Fruit fly (Drosophila melanogaster) whole organism, prepupa: ENCODE data around the gene snRNP-U1-C.
A peak's percentile ranks its signal among the peaks of the same experiment; 100 is the strongest.

Experiments used
- Blimp-1 ChIP-seq: fragments of 200-800 bp; sonication (Bioruptor generic); optimal IDR thresholded peaks from 3 replicates; lab custom pipeline; 2017; ENCODE audit warnings: missing biosample characterization, missing genetic modification characterization, mild to moderate bottlenecking, moderate library complexity, missing genetic modification reagents
- CG10631 ChIP-seq: fragments of 200-800 bp; sonication (Bioruptor generic); optimal IDR thresholded peaks from 2 replicates; lab custom pipeline; 2016; ENCODE audit warnings: missing biosample characterization, missing genetic modification characterization
- CG10669 ChIP-seq: fragments of 200-800 bp; sonication (Bioruptor generic); optimal IDR thresholded peaks from 3 replicates; lab custom pipeline; 2018; ENCODE audit warnings: missing biosample characterization, mild to moderate bottlenecking, missing genetic modification characterization, moderate library complexity
- CG11294 ChIP-seq: fragments of 200-800 bp; sonication (Bioruptor generic); IDR thresholded peaks from 2 replicates; pipeline ENCODE4 v1.3.6; 2022; ENCODE audit warnings: missing biosample characterization, missing genetic modification characterization
- CG11762 ChIP-seq: fragments of 200-800 bp; sonication (Bioruptor generic); optimal IDR thresholded peaks from 3 replicates; lab custom pipeline; 2016; ENCODE audit warnings: missing biosample characterization, missing genetic modification characterization; ENCODE audit not compliant: insufficient read depth
- CG11902 ChIP-seq: fragments of 200-800 bp; sonication (Bioruptor generic); optimal IDR thresholded peaks from 3 replicates; lab custom pipeline; 2016; ENCODE audit warnings: missing biosample characterization, missing genetic modification characterization
- CG15336 ChIP-seq: fragments of 200-800 bp; sonication (Bioruptor generic); IDR thresholded peaks from 2 replicates; pipeline ENCODE4 v1.3.6; 2022; ENCODE audit warnings: missing biosample characterization, missing genetic modification characterization
- CG1621 ChIP-seq: fragments of 200-800 bp; sonication (Bioruptor generic); optimal IDR thresholded peaks from 3 replicates; lab custom pipeline; 2018; ENCODE audit warnings: missing biosample characterization, mild to moderate bottlenecking, missing genetic modification characterization
- CG16779 ChIP-seq: fragments of 200-800 bp; sonication (Bioruptor generic); optimal IDR thresholded peaks from 3 replicates; lab custom pipeline; 2017; ENCODE audit warnings: missing biosample characterization, mild to moderate bottlenecking, missing genetic modification characterization
- CG3032 ChIP-seq: fragments of 200-800 bp; optimal IDR thresholded peaks from 2 replicates; lab custom pipeline; 2019; ENCODE audit warnings: missing biosample characterization, mild to moderate bottlenecking, missing genetic modification characterization, moderate library complexity
- CG31627 ChIP-seq: fragments of 200-800 bp; sonication (Bioruptor generic); optimal IDR thresholded peaks from 3 replicates; lab custom pipeline; 2016; ENCODE audit warnings: missing biosample characterization, missing genetic modification characterization
- CG3919 ChIP-seq: fragments of 200-800 bp; sonication (Bioruptor generic); optimal IDR thresholded peaks from 3 replicates; lab custom pipeline; 2016; ENCODE audit warnings: missing biosample characterization, missing genetic modification characterization
- CG4318 ChIP-seq: fragments of 200-800 bp; sonication (Bioruptor generic); optimal IDR thresholded peaks from 3 replicates; lab custom pipeline; 2017; ENCODE audit warnings: missing biosample characterization, mild to moderate bottlenecking, missing genetic modification characterization
- CG6163 ChIP-seq: fragments of 200-800 bp; sonication (Bioruptor generic); IDR thresholded peaks from 3 replicates; pipeline ENCODE4 v1.3.6; 2022; ENCODE audit warnings: missing biosample characterization, missing genetic modification characterization
- CG6276 ChIP-seq: fragments of 200-800 bp; sonication (Bioruptor generic); optimal IDR thresholded peaks from 2 replicates; lab custom pipeline; 2017; ENCODE audit warnings: missing biosample characterization, mild to moderate bottlenecking, missing genetic modification characterization
- CG6792 ChIP-seq: fragments of 200-800 bp; sonication (Bioruptor generic); optimal IDR thresholded peaks from 3 replicates; lab custom pipeline; 2016; ENCODE audit warnings: missing biosample characterization, missing genetic modification characterization
- CG6808 ChIP-seq: fragments of 200-800 bp; sonication (Bioruptor generic); optimal IDR thresholded peaks from 3 replicates; lab custom pipeline; 2017; ENCODE audit warnings: missing biosample characterization, missing genetic modification characterization, mild to moderate bottlenecking, moderate library complexity, missing genetic modification reagents
- CG6854 ChIP-seq: fragments of 200-800 bp; sonication (Bioruptor generic); optimal IDR thresholded peaks from 2 replicates; lab custom pipeline; 2017; ENCODE audit warnings: missing biosample characterization, mild to moderate bottlenecking, missing genetic modification characterization
- CG8119 ChIP-seq: fragments of 200-800 bp; sonication (Bioruptor generic); IDR thresholded peaks from 3 replicates; pipeline ENCODE4 v1.3.6; 2022; ENCODE audit warnings: missing biosample characterization, missing genetic modification characterization
- CG8319 ChIP-seq: fragments of 200-800 bp; sonication (Bioruptor generic); optimal IDR thresholded peaks from 3 replicates; lab custom pipeline; 2016; ENCODE audit warnings: missing biosample characterization, missing genetic modification characterization
- CG8632 ChIP-seq: fragments of 200-800 bp; sonication (Bioruptor generic); optimal IDR thresholded peaks from 3 replicates; lab custom pipeline; 2016; ENCODE audit warnings: missing biosample characterization, missing genetic modification characterization
- CG9139 ChIP-seq: fragments of 200-800 bp; sonication (Bioruptor generic); optimal IDR thresholded peaks from 3 replicates; lab custom pipeline; 2017; ENCODE audit warnings: missing biosample characterization, mild to moderate bottlenecking, missing genetic modification characterization
- Eip75B ChIP-seq: fragments of 200-800 bp; sonication (Bioruptor generic); optimal IDR thresholded peaks from 3 replicates; lab custom pipeline; 2016; ENCODE audit warnings: missing biosample characterization, missing genetic modification characterization
- Eip78C ChIP-seq: fragments of 200-800 bp; sonication (Bioruptor generic); peaks from one replicate; lab custom pipeline; 2016; ENCODE audit warnings: missing biosample characterization, missing genetic modification characterization
- Ets21C ChIP-seq: fragments of 200-800 bp; sonication (Bioruptor generic); optimal IDR thresholded peaks from 3 replicates; lab custom pipeline; 2016; ENCODE audit warnings: missing biosample characterization, missing genetic modification characterization
- Ets96B ChIP-seq: fragments of 200-800 bp; optimal IDR thresholded peaks from 2 replicates; lab custom pipeline; 2019; ENCODE audit warnings: missing biosample characterization, mild to moderate bottlenecking, missing genetic modification characterization, moderate library complexity
- Gug ChIP-seq: fragments of 200-800 bp; sonication (Bioruptor generic); IDR thresholded peaks from 2 replicates; pipeline ENCODE4 v1.3.6; 2022; ENCODE audit warnings: missing biosample characterization, missing genetic modification characterization
- Hr38 ChIP-seq: sonication (Bioruptor generic); optimal IDR thresholded peaks from 2 replicates; lab custom pipeline; 2016; ENCODE audit warnings: missing biosample characterization, missing genetic modification characterization
- Hr39 ChIP-seq: fragments of 200-800 bp; sonication (Bioruptor generic); optimal IDR thresholded peaks from 2 replicates; lab custom pipeline; 2016; ENCODE audit warnings: missing biosample characterization, missing genetic modification characterization
- Hr4 ChIP-seq: fragments of 200-800 bp; sonication (Bioruptor generic); optimal IDR thresholded peaks from 3 replicates; lab custom pipeline; 2016; ENCODE audit warnings: missing biosample characterization, missing genetic modification characterization
- Lpt ChIP-seq: fragments of 200-800 bp; sonication (Bioruptor generic); optimal IDR thresholded peaks from 3 replicates; lab custom pipeline; 2016; ENCODE audit warnings: missing biosample characterization, missing genetic modification characterization
- Met ChIP-seq: fragments of 200-800 bp; sonication (Bioruptor generic); optimal IDR thresholded peaks from 3 replicates; lab custom pipeline; 2016; ENCODE audit warnings: missing biosample characterization, missing genetic modification characterization
- Smox ChIP-seq: fragments of 200-800 bp; sonication (Bioruptor generic); optimal IDR thresholded peaks from 3 replicates; lab custom pipeline; 2016; ENCODE audit warnings: missing biosample characterization, missing genetic modification characterization
- Sox102F ChIP-seq: fragments of 200-800 bp; sonication (Bioruptor generic); optimal IDR thresholded peaks from 2 replicates; lab custom pipeline; 2016; ENCODE audit warnings: missing biosample characterization, mild to moderate bottlenecking, missing genetic modification characterization
- Sox14 ChIP-seq: fragments of 200-800 bp; sonication (Bioruptor generic); optimal IDR thresholded peaks from 3 replicates; lab custom pipeline; 2016; ENCODE audit warnings: missing biosample characterization, missing genetic modification characterization
- Sox15 ChIP-seq: fragments of 200-800 bp; sonication (Bioruptor generic); optimal IDR thresholded peaks from 3 replicates; lab custom pipeline; 2016; ENCODE audit warnings: missing biosample characterization, missing genetic modification characterization
- acj6 ChIP-seq: fragments of 200-800 bp; sonication (Bioruptor generic); optimal IDR thresholded peaks from 3 replicates; lab custom pipeline; 2016; ENCODE audit warnings: missing biosample characterization, missing genetic modification characterization
- dac ChIP-seq: fragments of 200-800 bp; sonication (Bioruptor generic); optimal IDR thresholded peaks from 2 replicates; lab custom pipeline; 2017; ENCODE audit warnings: missing biosample characterization, mild to moderate bottlenecking, missing genetic modification characterization
- dsx ChIP-seq: fragments of 200-800 bp; optimal IDR thresholded peaks from 3 replicates; lab custom pipeline; 2019; ENCODE audit warnings: missing biosample characterization, mild to moderate bottlenecking, missing genetic modification characterization, moderate library complexity; ENCODE audit not compliant: poor library complexity, severe bottlenecking
- eg ChIP-seq: fragments of 200-800 bp; sonication (Bioruptor generic); IDR thresholded peaks from 3 replicates; pipeline ENCODE4 v1.3.6; 2022; ENCODE audit warnings: missing biosample characterization, missing genetic modification characterization
- esn ChIP-seq: fragments of 200-800 bp; sonication (Bioruptor generic); optimal IDR thresholded peaks from 2 replicates; lab custom pipeline; 2016; ENCODE audit warnings: missing biosample characterization, mild to moderate bottlenecking, missing genetic modification characterization, moderate library complexity
- fd85E ChIP-seq: fragments of 200-800 bp; sonication (Bioruptor generic); optimal IDR thresholded peaks from 3 replicates; lab custom pipeline; 2016; ENCODE audit warnings: missing biosample characterization, missing genetic modification characterization
- fkh ChIP-seq: fragments of 200-800 bp; sonication (Bioruptor generic); optimal IDR thresholded peaks from 3 replicates; lab custom pipeline; 2017; ENCODE audit warnings: missing biosample characterization, mild to moderate bottlenecking, missing genetic modification characterization, moderate library complexity
- net ChIP-seq: fragments of 200-800 bp; sonication (Bioruptor generic); optimal IDR thresholded peaks from 3 replicates; lab custom pipeline; 2016; ENCODE audit warnings: missing biosample characterization, missing genetic modification characterization
- pdm3 ChIP-seq: fragments of 200-800 bp; sonication (Bioruptor generic); optimal IDR thresholded peaks from 3 replicates; lab custom pipeline; 2016; ENCODE audit warnings: missing biosample characterization, missing genetic modification characterization
- salr ChIP-seq, 2 experiments: fragments of 200-800 bp; sonication (Bioruptor generic); optimal IDR thresholded peaks; 3 replicates each; lab custom pipeline; 2016 to 2018; ENCODE audit warnings: missing biosample characterization in 2 of 2, missing genetic modification characterization in 2 of 2, mild to moderate bottlenecking in 1 of 2
- spab ChIP-seq: fragments of 200-800 bp; sonication (Bioruptor generic); optimal IDR thresholded peaks from 2 replicates; lab custom pipeline; 2017; ENCODE audit warnings: missing biosample characterization, mild to moderate bottlenecking, missing genetic modification characterization, missing genetic modification reagents
- ss ChIP-seq, 2 experiments: fragments of 200-800 bp; sonication (Bioruptor generic); optimal IDR thresholded peaks; 2 replicates in 1 of 2; 3 replicates in 1 of 2; lab custom pipeline; 2017 to 2018; ENCODE audit warnings: mild to moderate bottlenecking in 2 of 2, missing biosample characterization in 2 of 2, missing genetic modification characterization in 2 of 2, moderate library complexity in 1 of 2
- svp ChIP-seq: fragments of 200-800 bp; sonication (Bioruptor generic); peaks from one replicate; lab custom pipeline; 2016; ENCODE audit warnings: missing biosample characterization, missing genetic modification characterization
- topi ChIP-seq: fragments of 200-800 bp; sonication (Bioruptor generic); optimal IDR thresholded peaks from 3 replicates; lab custom pipeline; 2016; ENCODE audit warnings: missing biosample characterization, missing genetic modification characterization
- vri ChIP-seq: fragments of 200-800 bp; sonication (Bioruptor generic); optimal IDR thresholded peaks from 3 replicates; lab custom pipeline; 2016; ENCODE audit warnings: missing biosample characterization, mild to moderate bottlenecking, missing genetic modification characterization

Gene snRNP-U1-C

DNA sequence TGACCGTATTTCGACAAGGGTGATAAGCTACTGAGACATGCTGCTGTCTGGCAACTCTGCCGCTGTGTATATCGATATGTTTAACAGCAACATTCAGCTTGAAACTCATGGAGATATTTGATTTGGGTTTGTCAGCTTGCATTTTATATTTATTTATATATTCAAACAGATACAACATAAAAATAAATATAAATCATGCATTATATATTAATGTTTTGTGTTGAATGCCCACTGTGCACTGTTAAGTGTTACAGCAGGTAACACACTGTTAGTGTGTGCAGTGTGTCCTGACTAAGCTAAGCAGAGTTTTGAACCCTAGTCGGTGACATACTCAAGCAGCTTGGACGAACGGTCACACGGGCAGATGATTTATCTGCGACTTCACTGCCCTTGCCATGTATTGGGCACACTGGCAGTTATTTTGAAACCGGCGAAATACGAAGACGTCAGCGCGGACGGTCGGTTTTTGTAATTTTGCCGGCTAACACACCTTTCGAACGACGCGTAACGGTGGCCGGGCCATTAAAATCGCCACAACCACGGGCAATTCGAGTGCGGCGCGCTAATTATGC is at the start of gene snRNP-U1-C, which contains the start of gene gukh:
Gene snRNP-U1-C (minus strand): TSS at position 37 of the 572 bp plus-strand sequence.
Gene gukh (plus strand): TSS at position 412 of the 572 bp plus-strand sequence.
- peak; percentile 55 for TF ChIP-seq CG11762
- TF ChIP-seq CG6276 (GFP tag; lab: Kevin White, UChicago) = no peak
- TF ChIP-seq Hr38 (GFP tag; lab: Kevin White, UChicago) = no peak
- peak; percentile 79 for TF ChIP-seq Hr4
- peak; percentile 76 for TF ChIP-seq CG10631
- peak; percentile 74 for TF ChIP-seq vri (GFP tag; lab: Kevin White, UChicago)
- peak; percentile 70 for TF ChIP-seq dsx (GFP tag; lab: Kevin White, UChicago)
- TF ChIP-seq Sox14 (GFP tag; lab: Kevin White, UChicago) = peak; percentile 63
- TF ChIP-seq Ets96B = peak; percentile 73
- peak; percentile 90 for TF ChIP-seq eg (GFP tag; lab: Robert Waterston, UW)
- peak; percentile 66 for TF ChIP-seq Sox15 (GFP tag; lab: Kevin White, UChicago)
- TF ChIP-seq dac (GFP tag; lab: Kevin White, UChicago) = peak; percentile 42
- peak; percentile 62 for TF ChIP-seq Eip75B (GFP tag; lab: Kevin White, UChicago)
- peak; percentile 54 for TF ChIP-seq Hr39 (GFP tag; lab: Kevin White, UChicago)
- TF ChIP-seq CG4318 = peak; percentile 36
- TF ChIP-seq CG6792 (GFP tag; lab: Kevin White, UChicago) = peak; percentile 59
- no peak for TF ChIP-seq fd85E
- peak; percentile 69; the same call in 1 of the 2 replicates for TF ChIP-seq Gug
- TF ChIP-seq pdm3 (GFP tag; lab: Kevin White, UChicago) = peak; percentile 72
- TF ChIP-seq Blimp-1 = no peak
- peak; percentile 56 for TF ChIP-seq CG3919 (GFP tag; lab: Kevin White, UChicago)
- TF ChIP-seq CG8632 (GFP tag; lab: Kevin White, UChicago) = peak; percentile 71
- peak; percentile 66 for TF ChIP-seq CG31627 (GFP tag; lab: Kevin White, UChicago)
- no peak for TF ChIP-seq CG16779 (tag; lab: Kevin White, UChicago)
- peak; percentile 90 for TF ChIP-seq fkh
- TF ChIP-seq acj6 = peak; percentile 83
- peak; percentile 37 for TF ChIP-seq CG8319 (GFP tag; lab: Kevin White, UChicago)
- TF ChIP-seq Lpt (GFP tag; lab: Kevin White, UChicago) = peak; percentile 52
- peak; percentile 76 for TF ChIP-seq Met (GFP tag; lab: Kevin White, UChicago)
- TF ChIP-seq CG3032 = peak; percentile 68
- TF ChIP-seq CG15336 = peak; percentile 84
- peak; percentile 76 for TF ChIP-seq CG8119 (GFP tag; lab: Robert Waterston, UW)
- TF ChIP-seq CG1621 (tag; lab: Kevin White, UChicago) = no peak
- peak; percentile 86 for TF ChIP-seq CG6163 (GFP tag; lab: Robert Waterston, UW)
- TF ChIP-seq CG11294 (GFP tag; lab: Robert Waterston, UW) = peak; percentile 61; the same call in 1 of the 2 replicates
- no peak for TF ChIP-seq CG9139 (GFP tag; lab: Kevin White, UChicago)
- TF ChIP-seq topi (GFP tag; lab: Kevin White, UChicago) = peak; percentile 58
- peak; percentile 10 for TF ChIP-seq CG11902 (GFP tag; lab: Kevin White, UChicago)
- TF ChIP-seq Ets21C (GFP tag; lab: Kevin White, UChicago) = peak; percentile 46
- TF ChIP-seq ss (GFP tag; optimal IDR thresholded peaks at IDR 0.05; lab: Kevin White, UChicago) = peak in 1 of 2 experiments; percentile 56
- peak; percentile 73 for TF ChIP-seq svp (GFP tag; lab: Kevin White, UChicago)
- no peak for TF ChIP-seq CG6808 (GFP tag; lab: Kevin White, UChicago)
- peak; percentile 78 for TF ChIP-seq Sox102F (GFP tag; lab: Kevin White, UChicago)
- TF ChIP-seq salr (GFP tag; optimal IDR thresholded peaks at IDR 0.05; lab: Kevin White, UChicago) = peak; percentile 38 to 58
- peak; percentile 78 for TF ChIP-seq Smox (GFP tag; lab: Kevin White, UChicago)
- peak; percentile 79 for TF ChIP-seq Eip78C
- TF ChIP-seq net (GFP tag; lab: Kevin White, UChicago) = peak; percentile 75
- TF ChIP-seq esn = peak; percentile 75
- TF ChIP-seq CG10669 (GFP tag; lab: Kevin White, UChicago) = peak; percentile 61
- TF ChIP-seq CG6854 (GFP tag; lab: Kevin White, UChicago) = no peak
- no peak for TF ChIP-seq spab (GFP tag; lab: Kevin White, UChicago)
